Fruit fly (Drosophila melanogaster) whole organism, prepupa: ENCODE results near the gene CG14969.

Experiments used
- Blimp-1 ChIP-seq: fragments of 200-800 bp; sonication (Bioruptor generic); optimal IDR thresholded peaks from 3 replicates; lab custom pipeline; 2017; ENCODE audit warnings: missing biosample characterization, missing genetic modification characterization, mild to moderate bottlenecking, moderate library complexity, missing genetic modification reagents
- CG10669 ChIP-seq: fragments of 200-800 bp; sonication (Bioruptor generic); optimal IDR thresholded peaks from 3 replicates; lab custom pipeline; 2018; ENCODE audit warnings: missing biosample characterization, mild to moderate bottlenecking, missing genetic modification characterization, moderate library complexity
- CG11762 ChIP-seq: fragments of 200-800 bp; sonication (Bioruptor generic); optimal IDR thresholded peaks from 3 replicates; lab custom pipeline; 2016; ENCODE audit warnings: missing biosample characterization, missing genetic modification characterization; ENCODE audit not compliant: insufficient read depth
- CG16779 ChIP-seq: fragments of 200-800 bp; sonication (Bioruptor generic); optimal IDR thresholded peaks from 3 replicates; lab custom pipeline; 2017; ENCODE audit warnings: missing biosample characterization, mild to moderate bottlenecking, missing genetic modification characterization
- CG6163 ChIP-seq: fragments of 200-800 bp; sonication (Bioruptor generic); IDR thresholded peaks from 3 replicates; pipeline ENCODE4 v1.3.6; 2022; ENCODE audit warnings: missing biosample characterization, missing genetic modification characterization
- CG8319 ChIP-seq: fragments of 200-800 bp; sonication (Bioruptor generic); optimal IDR thresholded peaks from 3 replicates; lab custom pipeline; 2016; ENCODE audit warnings: missing biosample characterization, missing genetic modification characterization
- Eip78C ChIP-seq: fragments of 200-800 bp; sonication (Bioruptor generic); peaks from one replicate; lab custom pipeline; 2016; ENCODE audit warnings: missing biosample characterization, missing genetic modification characterization
- Ets96B ChIP-seq: fragments of 200-800 bp; optimal IDR thresholded peaks from 2 replicates; lab custom pipeline; 2019; ENCODE audit warnings: missing biosample characterization, mild to moderate bottlenecking, missing genetic modification characterization, moderate library complexity
- Sox15 ChIP-seq: fragments of 200-800 bp; sonication (Bioruptor generic); optimal IDR thresholded peaks from 3 replicates; lab custom pipeline; 2016; ENCODE audit warnings: missing biosample characterization, missing genetic modification characterization
- achi ChIP-seq: fragments of 200-800 bp; sonication (Bioruptor generic); optimal IDR thresholded peaks from 3 replicates; lab custom pipeline; 2016; ENCODE audit warnings: missing biosample characterization, missing genetic modification characterization
- dac ChIP-seq: fragments of 200-800 bp; sonication (Bioruptor generic); optimal IDR thresholded peaks from 2 replicates; lab custom pipeline; 2017; ENCODE audit warnings: missing biosample characterization, mild to moderate bottlenecking, missing genetic modification characterization
- esn ChIP-seq: fragments of 200-800 bp; sonication (Bioruptor generic); optimal IDR thresholded peaks from 2 replicates; lab custom pipeline; 2016; ENCODE audit warnings: missing biosample characterization, mild to moderate bottlenecking, missing genetic modification characterization, moderate library complexity
- lz ChIP-seq: fragments of 200-800 bp; sonication (Bioruptor generic); optimal IDR thresholded peaks from 3 replicates; lab custom pipeline; 2016; ENCODE audit warnings: missing biosample characterization, missing genetic modification characterization
- vri ChIP-seq: fragments of 200-800 bp; sonication (Bioruptor generic); optimal IDR thresholded peaks from 3 replicates; lab custom pipeline; 2016; ENCODE audit warnings: missing biosample characterization, mild to moderate bottlenecking, missing genetic modification characterization

- TF ChIP-seq Blimp-1 (GFP tag; lab: Kevin White, UChicago) (no peak), vri (GFP tag; lab: Kevin White, UChicago) (no peak), Sox15 (GFP tag; lab: Kevin White, UChicago) (no peak), Ets96B (tag; lab: Kevin White, UChicago) (no peak), CG6163 (GFP tag; lab: Robert Waterston, UW) (no peak), Eip78C (no peak), lz (no peak), CG16779 (tag; lab: Kevin White, UChicago) (no peak), CG11762 (GFP tag; lab: Kevin White, UChicago) (no peak), esn (no peak), achi (GFP tag; lab: Kevin White, UChicago) (no peak), CG10669 (GFP tag; lab: Kevin White, UChicago) (no peak), dac (GFP tag; lab: Kevin White, UChicago) (no peak), CG8319 (GFP tag; lab: Kevin White, UChicago) (no peak)
Observed at dm6 chr3L:3369256-3369655, 34.5 kb upstream of the CG14969 start, which contains the start of gene Drs.
